Fruit fly (Drosophila melanogaster): ENCODE data around the gene oc.

DNA sequence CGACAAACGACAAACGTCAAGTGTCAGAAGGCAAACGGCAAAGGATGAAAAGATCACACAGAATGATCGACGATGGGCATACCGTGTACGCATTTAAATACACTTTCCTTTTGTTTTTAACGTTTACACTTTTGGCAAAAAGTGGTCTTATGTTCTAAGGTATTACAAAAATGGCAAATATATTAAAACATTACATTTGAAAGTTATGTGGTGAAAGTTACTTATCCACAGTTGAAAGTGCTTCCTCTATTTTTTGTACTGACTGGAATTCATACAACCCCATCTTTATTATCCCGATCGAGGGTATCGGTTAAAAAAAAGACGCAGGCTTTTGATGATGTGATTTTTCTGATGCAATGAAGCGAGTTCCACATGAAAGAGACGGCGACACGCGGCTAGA, 34.2 kb downstream of the oc start:
- no peak for TF ChIP-seq rn (GFP tag; IDR thresholded peaks at IDR 0.05)
- no peak for TF ChIP-seq CG32121 (GFP tag; IDR thresholded peaks at IDR 0.05)
- no peak for TF ChIP-seq Pif1B (GFP tag; optimal IDR thresholded peaks at IDR 0.05)
- no peak for TF ChIP-seq gl (tag; optimal IDR thresholded peaks at IDR 0.05)
- no peak for TF ChIP-seq CG15710 (tag; optimal IDR thresholded peaks at IDR 0.05)
- no peak for TF ChIP-seq CG4496 (GFP tag; IDR thresholded peaks at IDR 0.05)
- no peak for TF ChIP-seq fd96Ca (GFP tag; IDR thresholded peaks at IDR 0.05)
- no peak for TF ChIP-seq Ets98B (GFP tag; IDR thresholded peaks at IDR 0.05)
- TF ChIP-seq EcR (GFP tag; optimal IDR thresholded peaks at IDR 0.05): no peak
- TF ChIP-seq CG17806 (tag; optimal IDR thresholded peaks at IDR 0.05): no peak
- no peak for TF ChIP-seq CG9948 (tag; optimal IDR thresholded peaks at IDR 0.05)
- TF ChIP-seq CG14655 (GFP tag; optimal IDR thresholded peaks at IDR 0.05): no peak
